Worm (Caenorhabditis elegans) whole organism, L4/young adult: Measurements from ENCODE around the gene sbt-1.

Source experiments
- W03F9.2 ChIP-seq: fragments of 150-350 bp; optimal IDR thresholded peaks from 2 replicates; lab custom pipeline; 2014; ENCODE audit warnings: missing biosample characterization, missing genetic modification characterization
- dao-5 ChIP-seq: sonication (generic microtip); optimal IDR thresholded peaks from 2 replicates; lab custom pipeline; 2016; ENCODE audit warnings: missing genotype, missing genetic modification characterization, moderate library complexity, missing compliant biosample characterization
- him-1 ChIP-seq: sonication (generic microtip); optimal IDR thresholded peaks from 2 replicates; lab custom pipeline; 2016; ENCODE audit warnings: missing genotype, missing genetic modification reagents, missing genetic modification characterization, missing compliant biosample characterization

sbt-1 gene

DNA sequence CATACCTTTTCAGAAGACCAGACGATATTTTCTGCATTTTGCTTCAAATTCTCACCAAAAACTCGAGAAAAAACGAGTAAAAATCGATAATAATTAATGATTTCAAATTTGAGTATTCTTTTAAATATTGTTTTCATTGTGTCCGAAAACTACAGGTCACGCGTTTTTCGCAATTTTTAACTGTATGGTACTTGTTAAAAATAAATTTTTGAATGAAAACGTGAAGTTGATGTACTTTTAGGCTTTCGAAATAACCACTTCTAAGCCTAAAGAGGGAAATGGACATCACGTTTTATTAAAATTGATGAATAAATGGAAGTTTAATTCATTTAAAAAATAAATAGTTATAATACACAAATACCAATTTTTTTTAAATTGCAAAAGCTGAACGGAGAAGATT, 25.8 kb downstream of the sbt-1 start, which contains the start of gene Y44A6D.5:
Gene Y44A6D.5, minus strand, starts transcription at position 101 of the 400 bp plus-strand sequence.
- TF ChIP-seq dao-5 (tag; lab: Kevin White, UChicago) (no peak), W03F9.2 (tag; lab: Kevin White, UChicago) (no peak)

DNA sequence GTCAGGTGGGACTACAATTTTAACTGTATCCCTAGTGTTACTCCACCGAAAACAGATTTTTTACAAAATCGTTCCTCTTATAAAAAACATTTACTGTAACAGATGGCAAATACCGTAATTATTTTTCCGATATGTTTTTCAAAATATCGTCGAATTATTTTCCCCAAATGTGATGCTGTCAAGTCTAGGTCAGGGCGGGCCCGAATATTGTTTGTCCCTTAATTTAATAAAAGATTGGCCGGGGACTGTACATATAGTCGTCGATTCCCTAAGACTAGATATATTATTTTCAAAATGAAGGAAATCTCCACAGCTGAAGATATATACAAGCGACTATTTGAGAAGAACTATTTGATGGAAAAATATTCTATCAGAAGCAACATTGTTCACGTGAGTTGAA, 30.8 kb downstream of the sbt-1 start, which contains the start of gene sdf-9:
Gene sdf-9, plus strand, starts transcription at position 301 of the 400 bp plus-strand sequence.
- TF ChIP-seq dao-5 (tag; lab: Kevin White, UChicago) (no peak), him-1 (tag; lab: Kevin White, UChicago) (no peak), W03F9.2 (tag; lab: Kevin White, UChicago) (no peak)

DNA sequence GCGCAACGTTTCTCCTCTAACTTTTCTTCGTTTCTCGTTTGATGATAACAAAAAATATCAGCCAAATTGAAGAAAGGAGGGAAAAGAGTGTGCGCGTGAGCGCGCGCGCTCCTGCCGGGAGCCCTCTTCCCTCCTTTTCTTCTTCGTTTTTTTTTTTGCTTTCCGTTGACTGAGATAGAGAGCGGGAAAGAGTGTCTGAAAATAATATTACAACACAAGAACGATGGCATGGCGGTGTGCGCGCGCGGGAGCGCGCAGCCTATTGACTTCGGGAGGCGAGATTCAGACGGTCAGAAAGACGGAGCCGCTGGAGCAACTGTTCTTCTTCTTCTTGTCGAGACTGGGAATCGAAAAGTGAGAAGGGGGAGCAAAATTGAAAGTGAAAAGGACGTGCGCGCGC, 34.9 kb downstream of the sbt-1 start:
- TF ChIP-seq W03F9.2 (tag; lab: Kevin White, UChicago) = no peak
- no peak for TF ChIP-seq him-1 (tag; lab: Kevin White, UChicago)
- no peak for TF ChIP-seq dao-5 (tag; lab: Kevin White, UChicago)

DNA sequence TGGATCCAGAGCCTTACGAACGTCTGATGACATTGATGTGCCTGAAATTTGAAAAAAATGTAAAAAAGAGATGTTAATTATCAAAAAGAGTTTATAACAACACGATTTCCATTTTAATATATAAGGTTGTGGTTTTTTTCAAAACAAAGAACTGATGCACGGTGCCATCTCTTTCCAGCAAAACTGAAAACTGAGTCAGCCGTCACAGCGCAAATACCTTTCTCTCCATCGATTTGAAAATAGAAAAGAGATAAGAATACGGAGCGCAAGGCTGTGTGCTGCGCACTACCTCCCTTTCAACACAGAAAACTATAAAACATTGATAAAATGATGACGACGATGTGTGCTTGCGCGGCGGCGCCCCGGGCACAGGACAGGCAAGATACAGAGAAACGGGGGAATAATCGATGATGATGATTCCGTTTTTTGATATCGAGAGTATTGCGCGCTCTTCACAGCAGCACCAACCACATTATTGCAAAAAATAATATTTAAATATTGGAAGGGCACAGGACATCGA, 36.2 kb downstream of the sbt-1 start, which contains the start of gene Y44A6D.3:
Gene Y44A6D.3, minus strand, starts transcription at position 51 of the 520 bp plus-strand sequence.
- TF ChIP-seq W03F9.2 (tag; lab: Kevin White, UChicago) (no peak), dao-5 (tag; lab: Kevin White, UChicago) (no peak), him-1 (tag; lab: Kevin White, UChicago) (no peak)

DNA sequence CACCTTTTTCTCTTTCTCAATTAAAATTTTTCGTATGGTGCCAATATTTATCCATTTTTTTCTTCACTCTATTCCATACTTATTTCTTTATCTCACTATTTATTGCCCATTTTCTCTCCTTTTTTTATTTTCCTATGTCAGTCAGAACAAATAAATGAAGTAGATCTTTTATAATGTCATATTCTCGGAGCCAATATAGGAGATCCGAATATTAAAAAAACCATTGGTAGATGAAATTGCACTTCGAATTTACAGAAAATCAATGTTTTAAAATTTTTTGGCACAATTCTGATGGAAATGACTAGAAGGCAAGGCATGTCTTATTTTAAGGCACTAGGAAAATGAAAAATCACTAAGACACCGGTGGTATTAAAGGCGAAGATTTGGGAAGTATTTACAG, 38.1 kb downstream of the sbt-1 start:
- TF ChIP-seq W03F9.2 (tag; lab: Kevin White, UChicago) (no peak), him-1 (tag; lab: Kevin White, UChicago) (no peak), dao-5 (tag; lab: Kevin White, UChicago) (no peak)

DNA sequence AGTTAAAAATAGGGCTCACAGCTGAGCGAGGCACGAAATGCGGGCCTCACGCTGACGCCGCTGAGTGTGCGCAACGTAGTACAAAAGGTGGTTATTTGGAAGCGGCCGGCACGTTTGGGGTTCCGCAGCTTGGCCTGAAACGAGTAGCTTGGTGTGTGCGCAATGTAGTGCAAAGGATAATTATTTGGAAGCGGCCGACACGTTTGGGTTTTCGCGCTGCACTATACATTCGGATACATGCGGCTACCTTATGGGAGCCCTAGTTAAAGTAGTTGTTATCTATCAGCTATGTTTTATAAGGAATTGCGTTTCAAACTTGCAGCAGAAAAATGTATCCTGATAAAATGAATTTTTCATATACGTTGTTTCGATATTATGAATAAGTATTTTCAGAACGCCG, 38.7 kb downstream of the sbt-1 start, which contains the start of gene Y44A6D.1:
Gene Y44A6D.1, minus strand, starts transcription at position 23 of the 400 bp plus-strand sequence.
- TF ChIP-seq W03F9.2 (tag; lab: Kevin White, UChicago) (no peak), dao-5 (tag; lab: Kevin White, UChicago) (no peak), him-1 (tag; lab: Kevin White, UChicago) (no peak)

DNA sequence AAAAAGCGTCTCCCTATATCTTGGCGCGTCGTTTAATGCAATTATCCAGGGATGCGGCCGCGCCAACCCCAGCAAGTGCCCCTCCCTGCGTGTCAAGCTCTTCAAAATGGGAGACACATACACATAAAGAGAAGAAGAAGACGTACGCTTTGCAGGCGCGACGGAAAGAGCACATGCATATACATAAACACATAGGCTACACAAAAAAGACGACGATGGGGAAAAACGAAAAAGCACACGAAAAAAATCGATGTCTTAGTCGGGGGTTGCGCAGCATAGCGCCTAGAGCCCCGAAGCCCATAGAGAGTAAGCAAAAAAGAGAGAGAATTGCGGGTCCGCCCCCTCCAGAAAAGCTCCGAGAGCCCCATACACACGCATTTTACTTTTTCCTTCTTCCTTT, 39.6 kb downstream of the sbt-1 start, which contains the start of gene tpan-1:
Gene tpan-1, plus strand, starts transcription at position 398 of the 400 bp plus-strand sequence.
- no peak for TF ChIP-seq dao-5 (tag; lab: Kevin White, UChicago)
- TF ChIP-seq W03F9.2 (tag; lab: Kevin White, UChicago) = no peak
- TF ChIP-seq him-1 (tag; lab: Kevin White, UChicago) = peak; percentile 94

DNA sequence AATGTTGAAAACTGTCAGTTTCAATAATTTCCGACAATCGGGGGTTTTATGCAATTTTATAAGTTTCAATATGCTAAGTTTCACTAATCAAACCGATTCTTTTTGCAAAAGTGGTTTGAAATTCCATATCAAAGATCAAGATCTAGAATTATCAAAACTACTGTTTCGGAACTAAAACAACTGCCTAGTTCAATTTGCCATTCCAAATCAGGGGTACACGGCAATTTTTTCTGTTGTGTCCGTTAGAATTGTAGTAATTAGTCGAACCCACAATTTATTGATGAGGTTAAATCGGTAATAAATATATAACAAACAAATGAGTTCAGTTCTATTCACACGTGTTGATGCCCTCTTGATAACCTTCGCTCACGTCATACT, 42.8 kb downstream of the sbt-1 start:
- TF ChIP-seq him-1 (tag; lab: Kevin White, UChicago) (no peak), W03F9.2 (tag; lab: Kevin White, UChicago) (no peak), dao-5 (tag; lab: Kevin White, UChicago) (no peak)

DNA sequence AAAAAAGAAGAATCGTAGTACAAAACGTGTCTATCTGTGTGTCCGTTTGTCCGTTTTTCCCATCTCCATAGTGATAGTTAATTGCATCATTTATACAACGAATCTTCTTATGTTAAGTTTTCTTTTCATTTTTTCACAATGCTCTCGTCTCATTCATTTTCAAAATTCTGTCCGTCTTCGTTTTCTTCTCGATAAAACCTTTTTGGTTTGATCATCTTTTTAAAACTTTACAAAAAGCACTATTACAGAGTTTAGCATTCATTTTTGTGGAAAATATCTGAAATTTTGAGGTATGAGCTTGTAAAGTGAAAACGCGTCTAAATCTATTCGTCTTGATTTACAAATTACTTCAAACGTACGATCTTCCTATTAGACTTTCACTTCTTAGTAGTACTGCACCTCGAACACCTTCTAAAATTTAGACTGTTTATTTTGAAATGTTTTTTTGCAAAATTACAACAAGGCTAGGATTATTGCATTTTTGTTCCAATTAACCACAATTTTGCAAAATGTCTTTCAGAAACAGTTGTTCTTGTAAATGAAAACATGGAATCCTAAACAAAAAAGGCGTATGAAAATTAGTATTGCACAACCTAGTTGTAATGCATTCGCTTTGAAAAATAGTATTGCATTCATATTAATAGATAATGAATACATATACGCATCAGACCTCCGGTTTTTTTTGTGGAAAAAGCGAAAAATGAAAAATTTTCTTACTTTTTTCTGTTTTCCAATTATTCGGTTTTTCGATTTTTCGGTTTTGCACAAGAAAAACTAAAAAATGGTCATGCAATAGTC, 43.4 kb downstream of the sbt-1 start:
- TF ChIP-seq him-1 (tag; lab: Kevin White, UChicago) (peak; percentile 44), W03F9.2 (tag; lab: Kevin White, UChicago) (no peak), dao-5 (tag; lab: Kevin White, UChicago) (no peak)

DNA sequence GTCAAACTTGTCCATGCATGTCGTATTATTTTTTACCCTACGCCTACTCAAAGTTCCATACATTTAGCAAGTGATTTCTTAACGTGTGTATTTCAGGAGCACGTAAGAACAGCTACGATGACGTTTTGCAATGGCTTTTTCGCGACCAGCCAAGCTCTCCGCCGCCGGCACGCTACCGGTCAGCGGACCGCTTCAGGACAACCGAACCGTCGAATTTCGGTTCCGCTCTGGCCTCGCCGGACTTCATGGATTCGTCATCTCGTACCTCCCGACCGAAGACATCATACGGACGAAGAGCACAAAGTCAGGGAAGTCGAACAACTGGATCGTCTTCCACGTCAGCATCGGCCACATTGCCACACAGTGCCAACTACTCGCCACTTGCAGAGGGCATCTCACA, 45.0 kb downstream of the sbt-1 start:
- TF ChIP-seq him-1 (tag; lab: Kevin White, UChicago) = no peak
- TF ChIP-seq W03F9.2 (tag; lab: Kevin White, UChicago) = no peak
- TF ChIP-seq dao-5 (tag; lab: Kevin White, UChicago) = no peak

DNA sequence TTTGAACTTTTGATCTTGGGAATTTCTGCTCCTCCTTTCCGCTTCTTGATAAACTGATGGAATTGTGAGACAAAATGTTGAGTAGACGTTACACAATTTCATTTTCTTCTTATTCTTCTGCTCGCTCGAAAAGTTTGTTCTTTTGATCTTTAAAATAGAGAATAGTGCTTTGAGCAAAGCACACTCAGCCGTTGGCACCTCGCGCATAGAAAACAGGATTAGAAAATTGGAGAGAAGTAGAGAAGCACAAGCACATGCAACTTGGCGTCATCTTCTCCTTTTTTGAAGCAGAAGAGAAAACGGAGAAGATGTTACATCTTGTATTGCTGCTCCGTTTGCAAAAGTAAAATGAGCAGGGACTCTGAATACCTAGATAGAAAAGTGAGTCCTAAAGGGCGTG, 46.5 kb downstream of the sbt-1 start:
- TF ChIP-seq him-1 (tag; lab: Kevin White, UChicago) (peak; percentile 88), dao-5 (tag; lab: Kevin White, UChicago) (no peak), W03F9.2 (tag; lab: Kevin White, UChicago) (no peak)

DNA sequence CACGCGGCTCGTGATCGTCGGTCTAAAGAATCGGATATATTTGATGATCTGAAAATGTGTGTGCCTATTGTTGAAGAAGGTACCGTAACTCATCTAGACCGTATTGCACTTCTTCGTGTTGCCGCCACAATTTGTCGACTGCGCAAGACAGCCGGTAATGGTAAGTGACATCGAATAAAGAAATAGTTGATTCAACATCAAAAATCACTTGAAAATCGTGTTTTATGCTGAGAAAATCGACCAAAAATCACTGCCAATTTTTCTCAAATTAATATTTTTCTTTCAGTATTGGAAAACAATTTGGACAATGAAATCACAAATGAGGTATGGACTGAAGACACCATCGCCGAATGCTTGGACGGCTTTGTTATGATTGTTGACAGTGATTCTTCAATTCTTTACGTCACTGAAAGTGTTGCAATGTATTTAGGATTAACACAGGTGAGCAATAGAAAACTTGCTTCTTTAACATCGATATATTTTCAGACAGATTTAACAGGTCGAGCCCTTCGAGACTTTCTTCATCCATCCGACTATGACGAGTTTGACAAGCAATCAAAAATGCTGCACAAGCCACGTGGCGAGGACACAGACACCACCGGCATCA, 47.2 kb downstream of the sbt-1 start:
- TF ChIP-seq dao-5 (tag; lab: Kevin White, UChicago) (no peak), him-1 (tag; lab: Kevin White, UChicago) (no peak), W03F9.2 (tag; lab: Kevin White, UChicago) (no peak)

DNA sequence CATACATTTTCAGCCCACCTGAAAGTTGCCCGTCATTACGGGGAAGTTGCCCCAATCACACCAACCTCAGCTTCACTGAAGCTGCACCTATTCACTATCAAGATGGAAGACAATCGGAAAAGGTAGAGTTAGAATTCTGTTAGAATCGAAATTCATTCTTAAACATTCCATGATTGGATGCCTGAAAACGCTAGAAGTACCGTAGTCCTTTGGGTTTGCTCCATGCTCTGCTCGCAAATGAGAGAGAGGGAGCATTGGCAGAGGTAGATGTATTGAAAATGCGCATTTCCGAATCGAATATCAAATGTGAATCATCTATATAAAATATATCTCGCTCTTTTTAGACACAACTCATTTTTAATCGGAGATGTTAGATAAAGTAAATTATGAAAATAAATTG, 48.3 kb downstream of the sbt-1 start, which contains the start of gene hif-1:
Gene hif-1, plus strand, starts transcription at position 8 of the 400 bp plus-strand sequence.
- no peak for TF ChIP-seq him-1 (tag; lab: Kevin White, UChicago)
- TF ChIP-seq dao-5 (tag; lab: Kevin White, UChicago) = no peak
- no peak for TF ChIP-seq W03F9.2 (tag; lab: Kevin White, UChicago)
